Fruit fly (Drosophila melanogaster) S2 (cell line): ENCODE data around the gene kay.

Source experiments
- CG8478 ChIP-seq: fragments of >200 bp; optimal IDR thresholded peaks from 2 replicates; lab custom pipeline; 2018
- CTCF ChIP-seq, 2 experiments: fragments of >200 bp; optimal IDR thresholded peaks; 2 replicates each; lab custom pipeline; 2018

dm6 chr3R:29839707-29840311, 74.0 kb downstream of the kay start:
- no peak for TF ChIP-seq CG8478 (lab: Kevin White, UChicago)
- TF ChIP-seq CTCF (optimal IDR thresholded peaks at IDR 0.05; lab: Kevin White, UChicago), result no peak
